Worm (Caenorhabditis elegans): ENCODE data around the gene tbc-6.

The tbc-6 gene

DNA sequence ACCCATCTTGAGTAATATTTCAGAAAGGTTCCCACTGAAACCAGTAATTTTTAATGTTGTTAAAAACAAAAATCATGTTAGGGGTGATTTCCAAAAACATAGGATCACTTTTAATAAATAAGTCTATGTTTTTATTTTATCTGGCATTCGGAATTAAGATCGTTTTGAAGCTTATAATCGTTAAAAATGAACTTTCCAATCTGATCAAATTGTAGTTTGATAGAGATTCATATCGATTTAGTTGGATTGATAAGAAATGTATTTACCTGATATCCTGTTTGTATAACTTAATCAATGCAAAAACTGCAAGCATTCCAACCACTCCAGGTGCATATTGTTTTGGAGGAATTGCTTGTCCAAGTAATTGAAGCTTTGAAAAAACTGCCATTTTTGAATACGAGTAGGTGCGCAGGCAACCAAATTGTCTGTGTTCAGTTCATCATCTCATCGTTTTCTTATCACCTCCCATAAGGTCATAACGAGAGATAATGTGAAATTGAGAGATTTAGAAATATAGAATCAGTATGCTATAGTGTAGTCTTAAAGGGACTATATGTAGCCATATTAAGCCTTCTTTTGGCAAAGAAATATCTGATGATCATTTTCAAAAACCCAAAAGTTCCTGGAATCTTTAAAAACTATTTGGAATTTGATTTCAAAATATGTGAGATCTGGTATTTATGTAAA is 39.5 kb downstream of the tbc-6 start, which contains the start of gene pmp-2 (continued):
- TF ChIP-seq mab-9 (GFP tag; IDR thresholded peaks at IDR 0.05) (no peak), nhr-28 (tag; optimal IDR thresholded peaks at IDR 0.05) (no peak), nhr-11 (tag; optimal IDR thresholded peaks at IDR 0.05) (no peak), lin-35 (GFP tag; optimal IDR thresholded peaks at IDR 0.05) (peak in 1 of 2 experiments; percentile 4), nhr-85 (tag) (no peak), zag-1 (tag; optimal IDR thresholded peaks at IDR 0.05) (no peak), jun-1 (tag; optimal IDR thresholded peaks at IDR 0.05) (no peak), aly-2 (tag; optimal IDR thresholded peaks at IDR 0.05) (no peak), elt-2 (tag; optimal IDR thresholded peaks at IDR 0.05) (peak; percentile 10), unc-86 (tag; optimal IDR thresholded peaks at IDR 0.05) (no peak), tbx-2 (tag; optimal IDR thresholded peaks at IDR 0.05) (no peak), elt-3 (tag; optimal IDR thresholded peaks at IDR 0.05) (peak in 2 of 6 experiments; percentile 49 to 51), hlh-4 (tag; optimal IDR thresholded peaks at IDR 0.05) (no peak), fkh-4 (tag; optimal IDR thresholded peaks at IDR 0.05; ENCODE audit: borderline replicate concordance) (no peak), blmp-1 (tag; optimal IDR thresholded peaks at IDR 0.05) (no peak)

DNA sequence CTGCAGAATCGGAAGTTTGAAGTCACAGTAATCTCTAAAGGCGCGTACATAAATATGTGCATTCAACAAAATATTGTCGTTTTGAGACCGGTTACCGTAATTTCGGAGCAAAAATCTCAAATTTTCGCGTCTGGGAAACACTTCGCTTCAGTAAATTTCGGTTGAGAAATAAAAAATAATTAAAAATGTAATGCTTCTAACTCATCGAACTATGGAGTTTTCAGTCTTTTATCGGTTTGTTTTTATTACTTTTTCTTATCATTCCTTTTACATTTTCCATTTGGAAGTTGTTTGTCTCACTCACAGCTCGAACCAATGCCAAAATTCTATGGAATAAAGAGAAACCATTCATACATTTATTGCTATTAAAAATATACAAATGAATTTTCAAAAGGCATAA is 40.3 kb downstream of the tbc-6 start:
- peak; percentile 78 for TF ChIP-seq nhr-20 (tag; optimal IDR thresholded peaks at IDR 0.05)
- TF ChIP-seq rnt-1 (tag; optimal IDR thresholded peaks at IDR 0.05), result peak; percentile 43
- TF ChIP-seq mep-1 (tag; optimal IDR thresholded peaks at IDR 0.05), result no peak
- TF ChIP-seq unc-86 (tag; optimal IDR thresholded peaks at IDR 0.05), result no peak
- no peak for TF ChIP-seq unc-98 (GFP tag; IDR thresholded peaks at IDR 0.05)
- TF ChIP-seq nhr-90 (tag; optimal IDR thresholded peaks at IDR 0.05; ENCODE audit: poor library complexity), result peak; percentile 76
- TF ChIP-seq nhr-237 (tag; optimal IDR thresholded peaks at IDR 0.05), result no peak
- no peak for TF ChIP-seq ceh-82 (tag; optimal IDR thresholded peaks at IDR 0.05)
- TF ChIP-seq efl-1 (optimal IDR thresholded peaks at IDR 0.05), result no peak
- TF ChIP-seq efl-1 (GFP tag; optimal IDR thresholded peaks at IDR 0.05 in 1 of 2), result peak in 1 of 2 experiments; percentile 93
- no peak for TF ChIP-seq elt-3 (tag; optimal IDR thresholded peaks at IDR 0.05)
- peak; percentile 72 for TF ChIP-seq ama-1 (optimal IDR thresholded peaks at IDR 0.05)
- no peak for TF ChIP-seq unc-30 (tag; optimal IDR thresholded peaks at IDR 0.05)
- peak; percentile 55 for TF ChIP-seq ztf-4 (tag; optimal IDR thresholded peaks at IDR 0.05)
- no peak for TF ChIP-seq alr-1 (tag; optimal IDR thresholded peaks at IDR 0.05; ENCODE audit: borderline replicate concordance)
- no peak for TF ChIP-seq nhr-84 (tag; optimal IDR thresholded peaks at IDR 0.05)
- TF ChIP-seq nhr-76 (tag; optimal IDR thresholded peaks at IDR 0.05), result no peak
- TF ChIP-seq C34B4.2 (tag; optimal IDR thresholded peaks at IDR 0.05), result no peak
- TF ChIP-seq xbp-1 (tag; optimal IDR thresholded peaks at IDR 0.05), result peak; percentile 40
- no peak for TF ChIP-seq fkh-8 (tag; optimal IDR thresholded peaks at IDR 0.05)
- peak in 1 of 2 experiments; percentile 7 for TF ChIP-seq ztf-11 (tag; optimal IDR thresholded peaks at IDR 0.05)
- TF ChIP-seq hlh-17 (GFP tag; optimal IDR thresholded peaks at IDR 0.05; ENCODE audit: borderline replicate concordance), result no peak
- 0 out of 2 replicates have a peak, but pooled peaks have one; percentile 38 for TF ChIP-seq mab-9 (GFP tag; IDR thresholded peaks at IDR 0.05)
- TF ChIP-seq mdl-1 (tag; optimal IDR thresholded peaks at IDR 0.05), result no peak
- TF ChIP-seq fkh-10 (GFP tag; optimal IDR thresholded peaks at IDR 0.05), result no peak
- 0 out of 2 replicates have a peak, but pooled peaks have one; percentile 22 for TF ChIP-seq grh-1 (GFP tag; IDR thresholded peaks at IDR 0.05)
- TF ChIP-seq Y116A8C.19 (tag; optimal IDR thresholded peaks at IDR 0.05; ENCODE audit: borderline replicate concordance), result no peak
- TF ChIP-seq sox-4 (tag; optimal IDR thresholded peaks at IDR 0.05), result no peak
- TF ChIP-seq isw-1 (GFP tag; IDR thresholded peaks at IDR 0.05), result no peak
- TF ChIP-seq efl-3 (GFP tag; optimal IDR thresholded peaks at IDR 0.05), result no peak
- TF ChIP-seq tlp-1 (tag; optimal IDR thresholded peaks at IDR 0.05), result no peak
- no peak for TF ChIP-seq snpc-4 (tag; optimal IDR thresholded peaks at IDR 0.05)
- no peak for TF ChIP-seq ceh-8 (GFP tag; optimal IDR thresholded peaks at IDR 0.05)
- peak; percentile 17 for TF ChIP-seq elt-2 (tag; optimal IDR thresholded peaks at IDR 0.05)
- no peak for TF ChIP-seq pag-3 (tag; optimal IDR thresholded peaks at IDR 0.05; ENCODE audit: borderline replicate concordance, insufficient read depth)
- peak; percentile 39 for TF ChIP-seq C16A3.4 (tag; optimal IDR thresholded peaks at IDR 0.05)
- TF ChIP-seq swsn-7 (tag; optimal IDR thresholded peaks at IDR 0.05), result peak; percentile 40
- no peak for TF ChIP-seq sptf-1 (tag; optimal IDR thresholded peaks at IDR 0.05)
- TF ChIP-seq fkh-4 (tag; optimal IDR thresholded peaks at IDR 0.05; ENCODE audit: borderline replicate concordance), result no peak
- no peak for TF ChIP-seq mef-2 (tag; optimal IDR thresholded peaks at IDR 0.05)
- no peak for TF ChIP-seq zag-1 (tag; optimal IDR thresholded peaks at IDR 0.05)

Measured in whole organism, L1 larva.